2 fruit fly cellular contexts compared by ENCODE assay signal in the genomic region with DNA sequence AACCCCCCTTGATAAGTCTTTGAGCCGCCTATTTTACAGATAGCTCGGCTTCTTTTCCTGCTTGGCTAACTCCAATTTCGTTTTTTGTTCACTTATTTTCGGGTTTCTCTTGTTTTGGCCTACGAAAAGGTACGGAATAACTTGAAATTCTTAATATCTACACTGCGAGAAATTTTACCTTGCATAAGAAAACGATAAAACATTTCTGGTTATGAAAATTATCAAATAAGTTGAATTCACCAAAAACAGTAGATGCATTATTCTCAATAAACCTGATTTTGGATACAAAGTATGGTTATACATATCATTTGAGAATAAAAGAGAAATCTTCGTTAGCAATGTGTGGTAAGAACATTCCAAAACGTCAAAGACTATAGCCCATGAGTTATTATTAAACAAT.
A peak's percentile ranks its signal among the peaks of the same experiment; 100 is the strongest.
TF ChIP-seq lines count a peak whose summit lies in the region.

No protein-coding gene starts in this region.

TF ChIP-seq in whole organism, embryonic, 481 proteins besides CTCF, POLR2A, EP300 and RAD21 (continued from another document and continues in another):
- TF ChIP-seq CHES-1-like (GFP tag; optimal IDR thresholded peaks at IDR 0.05; lab: Kevin White, UChicago), result no peak
- no peak for TF ChIP-seq schlank (tag; optimal IDR thresholded peaks at IDR 0.05; lab: Kevin White, UChicago)
- peak; percentile 32 for TF ChIP-seq CG1792 (GFP tag; optimal IDR thresholded peaks at IDR 0.05; lab: Kevin White, UChicago)
- no peak for TF ChIP-seq pho (GFP tag; optimal IDR thresholded peaks at IDR 0.05; lab: Kevin White, UChicago)
- TF ChIP-seq HLH4C (GFP tag; IDR thresholded peaks at IDR 0.05; lab: Robert Waterston, UW; ENCODE audit: partially characterized antibody), result no peak
- TF ChIP-seq ind (GFP tag; optimal IDR thresholded peaks at IDR 0.05; lab: Kevin White, UChicago), result peak; percentile 15
- TF ChIP-seq B-H1 (GFP tag; IDR thresholded peaks at IDR 0.05; lab: Robert Waterston, UW), result no peak
- TF ChIP-seq NK7.1 (GFP tag; optimal IDR thresholded peaks at IDR 0.05; lab: Kevin White, UChicago), result peak; percentile 28
- peak; percentile 21 for TF ChIP-seq CG3281 (GFP tag; optimal IDR thresholded peaks at IDR 0.05; lab: Kevin White, UChicago)
- TF ChIP-seq sc (optimal IDR thresholded peaks at IDR 0.05; lab: Kevin White, UChicago), result no peak
- TF ChIP-seq sc (GFP tag; optimal IDR thresholded peaks at IDR 0.05; lab: Kevin White, UChicago), result no peak
- no peak for TF ChIP-seq TFAM (GFP tag; optimal IDR thresholded peaks at IDR 0.05; lab: Kevin White, UChicago)
- no peak for TF ChIP-seq gsb (GFP tag; IDR thresholded peaks at IDR 0.05; lab: Robert Waterston, UW)
- no peak for TF ChIP-seq Dip3 (GFP tag; optimal IDR thresholded peaks at IDR 0.05; lab: Kevin White, UChicago)
- peak; percentile 29 for TF ChIP-seq Asciz (GFP tag; optimal IDR thresholded peaks at IDR 0.05; lab: Kevin White, UChicago)
- no peak for TF ChIP-seq bcd (GFP tag; optimal IDR thresholded peaks at IDR 0.05; lab: Kevin White, UChicago)
- no peak for TF ChIP-seq CG6654 (GFP tag; optimal IDR thresholded peaks at IDR 0.05; lab: Kevin White, UChicago)
- TF ChIP-seq CG5245 (GFP tag; optimal IDR thresholded peaks at IDR 0.05; lab: Kevin White, UChicago), result no peak
- no peak for TF ChIP-seq zfh1 (GFP tag; IDR thresholded peaks at IDR 0.05; lab: Robert Waterston, UW)
- no peak for TF ChIP-seq MBD-R2 (GFP tag; IDR thresholded peaks at IDR 0.05; lab: Robert Waterston, UW)
- TF ChIP-seq Sry-β (GFP tag; optimal IDR thresholded peaks at IDR 0.05; lab: Kevin White, UChicago), result peak; percentile 0
- TF ChIP-seq scrt (GFP tag; optimal IDR thresholded peaks at IDR 0.05; lab: Kevin White, UChicago), result no peak
- no peak for TF ChIP-seq CG4404 (GFP tag; IDR thresholded peaks at IDR 0.05; lab: Robert Waterston, UW)
- TF ChIP-seq CG11723 (GFP tag; optimal IDR thresholded peaks at IDR 0.05; lab: Kevin White, UChicago), result no peak
- TF ChIP-seq maf-S (GFP tag; optimal IDR thresholded peaks at IDR 0.05; lab: Kevin White, UChicago), result no peak
- no peak for TF ChIP-seq dimm (GFP tag; IDR thresholded peaks at IDR 0.05; lab: Robert Waterston, UW)
- TF ChIP-seq oc (tag; optimal IDR thresholded peaks at IDR 0.05; lab: Kevin White, UChicago), result peak; percentile 3
- no peak for TF ChIP-seq CG3838 (GFP tag; optimal IDR thresholded peaks at IDR 0.05; lab: Kevin White, UChicago)
- no peak for TF ChIP-seq CG6175 (GFP tag; IDR thresholded peaks at IDR 0.05; lab: Robert Waterston, UW)
- no peak for TF ChIP-seq sd (tag; optimal IDR thresholded peaks at IDR 0.05; lab: Kevin White, UChicago)
- peak; percentile 39 for TF ChIP-seq slbo (GFP tag; IDR thresholded peaks at IDR 0.05; lab: Robert Waterston, UW)
- no peak for TF ChIP-seq ro (GFP tag; IDR thresholded peaks at IDR 0.05; lab: Robert Waterston, UW)
- TF ChIP-seq sqz (GFP tag; optimal IDR thresholded peaks at IDR 0.05; lab: Kevin White, UChicago), result no peak
- no peak for TF ChIP-seq CG3065 (GFP tag; optimal IDR thresholded peaks at IDR 0.05; lab: Kevin White, UChicago)
- no peak for TF ChIP-seq zen2 (GFP tag; IDR thresholded peaks at IDR 0.05; lab: Robert Waterston, UW; ENCODE audit: partially characterized antibody)
- TF ChIP-seq CG14050 (GFP tag; IDR thresholded peaks at IDR 0.05; lab: Robert Waterston, UW), result no peak
- TF ChIP-seq CG14965 (GFP tag; optimal IDR thresholded peaks at IDR 0.05; lab: Kevin White, UChicago; ENCODE audit: borderline replicate concordance), result no peak
- TF ChIP-seq nerfin-2 (GFP tag; IDR thresholded peaks at IDR 0.05; lab: Robert Waterston, UW; ENCODE audit: partially characterized antibody), result no peak
- no peak for TF ChIP-seq CG8281 (tag; optimal IDR thresholded peaks at IDR 0.05; lab: Kevin White, UChicago)
- TF ChIP-seq pb (GFP tag; optimal IDR thresholded peaks at IDR 0.05; lab: Kevin White, UChicago), result no peak
- no peak for TF ChIP-seq CG13296 (GFP tag; optimal IDR thresholded peaks at IDR 0.05; lab: Kevin White, UChicago)
- TF ChIP-seq CG8359 (GFP tag; optimal IDR thresholded peaks at IDR 0.05; lab: Kevin White, UChicago; ENCODE audit: borderline replicate concordance), result no peak
- TF ChIP-seq CG13123 (GFP tag; optimal IDR thresholded peaks at IDR 0.05; lab: Kevin White, UChicago), result no peak
- TF ChIP-seq CG34376 (GFP tag; optimal IDR thresholded peaks at IDR 0.05; lab: Kevin White, UChicago), result no peak
- TF ChIP-seq tll (GFP tag; optimal IDR thresholded peaks at IDR 0.05; lab: Kevin White, UChicago), result no peak
- TF ChIP-seq Drgx (GFP tag; IDR thresholded peaks at IDR 0.05; lab: Robert Waterston, UW), result no peak
- no peak for TF ChIP-seq bigmax (GFP tag; optimal IDR thresholded peaks at IDR 0.05; lab: Kevin White, UChicago)
- no peak for TF ChIP-seq Sry-δ (GFP tag; optimal IDR thresholded peaks at IDR 0.05; lab: Kevin White, UChicago)
- TF ChIP-seq exex (tag; optimal IDR thresholded peaks at IDR 0.05; lab: Kevin White, UChicago), result no peak
- TF ChIP-seq Mes4 (GFP tag; optimal IDR thresholded peaks at IDR 0.05; lab: Kevin White, UChicago), result no peak
- peak in 1 of 3 experiments; percentile 64 for TF ChIP-seq lola (GFP tag; optimal IDR thresholded peaks at IDR 0.05; lab: Kevin White, UChicago)
- TF ChIP-seq CG16813 (GFP tag; IDR thresholded peaks at IDR 0.05; lab: Robert Waterston, UW; ENCODE audit: partially characterized antibody), result no peak
- TF ChIP-seq prd (optimal IDR thresholded peaks at IDR 0.05; lab: Kevin White, UChicago), result no peak
- no peak; the same call in 2 of the 3 replicates for TF ChIP-seq prd (GFP tag; IDR thresholded peaks at IDR 0.05; lab: Robert Waterston, UW)
- no peak for TF ChIP-seq Mad (GFP tag; optimal IDR thresholded peaks at IDR 0.05; lab: Kevin White, UChicago)
- no peak for TF ChIP-seq CG14860 (GFP tag; IDR thresholded peaks at IDR 0.05; lab: Robert Waterston, UW; ENCODE audit: partially characterized antibody)
- TF ChIP-seq CG10431 (GFP tag; optimal IDR thresholded peaks at IDR 0.05; lab: Kevin White, UChicago), result no peak
- TF ChIP-seq vfl (GFP tag; optimal IDR thresholded peaks at IDR 0.05; lab: Kevin White, UChicago), result no peak
- no peak for TF ChIP-seq Aef1 (GFP tag; IDR thresholded peaks at IDR 0.05; lab: Robert Waterston, UW)
- no peak for TF ChIP-seq CG5953 (GFP tag; IDR thresholded peaks at IDR 0.05; lab: Robert Waterston, UW)
- no peak for TF ChIP-seq Taf1 (GFP tag; IDR thresholded peaks at IDR 0.05; lab: Robert Waterston, UW)
- no peak for TF ChIP-seq CG7745 (tag; optimal IDR thresholded peaks at IDR 0.05; lab: Kevin White, UChicago)
- no peak for TF ChIP-seq lbe (GFP tag; optimal IDR thresholded peaks at IDR 0.05; lab: Kevin White, UChicago)
- TF ChIP-seq CG6791 (GFP tag; IDR thresholded peaks at IDR 0.05; lab: Robert Waterston, UW; ENCODE audit: partially characterized antibody), result no peak
- peak; percentile 64 for TF ChIP-seq CG2712 (tag; optimal IDR thresholded peaks at IDR 0.05; lab: Kevin White, UChicago)
- TF ChIP-seq dysf (GFP tag; IDR thresholded peaks at IDR 0.05; lab: Robert Waterston, UW), result no peak

TF ChIP-seq in whole organism, prepupa, 60 proteins besides CTCF, POLR2A, EP300 and RAD21 (continued from another document):
- TF ChIP-seq CG8632 (GFP tag; optimal IDR thresholded peaks at IDR 0.05; lab: Kevin White, UChicago) (peak; percentile 46), CG8119 (GFP tag; IDR thresholded peaks at IDR 0.05; lab: Robert Waterston, UW) (0 out of 3 replicates have a peak, but pooled peaks have one; percentile 24), Eip78C (GFP tag; lab: Kevin White, UChicago) (peak; percentile 77), CG1621 (tag; optimal IDR thresholded peaks at IDR 0.05; lab: Kevin White, UChicago) (no peak), Hr38 (GFP tag; optimal IDR thresholded peaks at IDR 0.05; lab: Kevin White, UChicago) (no peak), CG32006 (GFP tag; optimal IDR thresholded peaks at IDR 0.05; lab: Kevin White, UChicago) (peak; percentile 37), ss (GFP tag; optimal IDR thresholded peaks at IDR 0.05; lab: Kevin White, UChicago) (peak in 1 of 2 experiments; percentile 9), topi (GFP tag; optimal IDR thresholded peaks at IDR 0.05; lab: Kevin White, UChicago) (peak; percentile 58), acj6 (GFP tag; optimal IDR thresholded peaks at IDR 0.05; lab: Kevin White, UChicago) (peak; percentile 43), fd85E (GFP tag; optimal IDR thresholded peaks at IDR 0.05; lab: Kevin White, UChicago) (no peak), CG11294 (GFP tag; IDR thresholded peaks at IDR 0.05; lab: Robert Waterston, UW) (no peak), achi (GFP tag; optimal IDR thresholded peaks at IDR 0.05; lab: Kevin White, UChicago) (peak; percentile 49), Smox (GFP tag; optimal IDR thresholded peaks at IDR 0.05; lab: Kevin White, UChicago) (peak; percentile 50), Lpt (GFP tag; optimal IDR thresholded peaks at IDR 0.05; lab: Kevin White, UChicago) (no peak), CG34406 (GFP tag; optimal IDR thresholded peaks at IDR 0.05; lab: Kevin White, UChicago) (peak; percentile 38), CG6163 (GFP tag; IDR thresholded peaks at IDR 0.05; lab: Robert Waterston, UW) (peak; percentile 36; the same call in 2 of the 3 replicates), lz (GFP tag; optimal IDR thresholded peaks at IDR 0.05; lab: Kevin White, UChicago) (peak; percentile 50), CG10669 (GFP tag; optimal IDR thresholded peaks at IDR 0.05; lab: Kevin White, UChicago) (peak; percentile 44), CG31627 (GFP tag; optimal IDR thresholded peaks at IDR 0.05; lab: Kevin White, UChicago) (peak; percentile 48), CG10631 (GFP tag; optimal IDR thresholded peaks at IDR 0.05; lab: Kevin White, UChicago) (peak; percentile 38), Eip75B (GFP tag; optimal IDR thresholded peaks at IDR 0.05; lab: Kevin White, UChicago) (peak; percentile 36), CG11902 (GFP tag; optimal IDR thresholded peaks at IDR 0.05; lab: Kevin White, UChicago) (no peak), CG11762 (GFP tag; optimal IDR thresholded peaks at IDR 0.05; lab: Kevin White, UChicago; ENCODE audit: insufficient read depth) (no peak), esn (GFP tag; optimal IDR thresholded peaks at IDR 0.05; lab: Kevin White, UChicago) (peak; percentile 64), cyc (GFP tag; optimal IDR thresholded peaks at IDR 0.05; lab: Kevin White, UChicago) (peak; percentile 23)
